Worm (Caenorhabditis elegans) whole organism, L4 larva: ENCODE measurements around the gene ugt-41.

Experiments
- F37D6.2 ChIP-seq: sonication (generic microtip); optimal IDR thresholded peaks from 2 replicates; lab custom pipeline; 2016; ENCODE audit warnings: mild to moderate bottlenecking, missing genetic modification characterization, missing compliant biosample characterization
- Y75B8A.6 ChIP-seq: fragments of 200-800 bp; sonication (Bioruptor generic); IDR thresholded peaks from 2 replicates; pipeline ENCODE4 v1.3.6; 2022; ENCODE audit warnings: missing genetic modification reagents, missing genetic modification characterization, missing compliant biosample characterization
- cey-2 ChIP-seq: sonication (generic microtip); optimal IDR thresholded peaks from 3 replicates; lab custom pipeline; 2017; ENCODE audit warnings: missing genetic modification characterization, mild to moderate bottlenecking, missing compliant biosample characterization, antibody characterized with exemption, borderline replicate concordance; ENCODE audit not compliant: insufficient read depth
- egl-43 ChIP-seq: fragments of 200-800 bp; sonication (Bioruptor generic); IDR thresholded peaks from 2 replicates; pipeline ENCODE4 v1.3.6; 2022; ENCODE audit warnings: missing genetic modification reagents, missing genetic modification characterization, missing compliant biosample characterization
- unc-62 ChIP-seq, 3 experiments: fragments of 150-350 bp in 1 of 3; sonication (generic microtip); optimal IDR thresholded peaks in 2 of 3; peaks in 1 of 3; 1 replicate in 1 of 3; 2 replicates in 2 of 3; lab custom pipeline; 2014 to 2017; ENCODE audit warnings: missing biosample characterization in 3 of 3, missing genetic modification characterization in 3 of 3, missing genetic modification reagents in 3 of 3, missing genotype in 1 of 3
- zag-1 ChIP-seq: fragments of 150-350 bp; optimal IDR thresholded peaks from 2 replicates; lab custom pipeline; 2014; ENCODE audit warnings: missing biosample characterization, missing genetic modification characterization

DNA sequence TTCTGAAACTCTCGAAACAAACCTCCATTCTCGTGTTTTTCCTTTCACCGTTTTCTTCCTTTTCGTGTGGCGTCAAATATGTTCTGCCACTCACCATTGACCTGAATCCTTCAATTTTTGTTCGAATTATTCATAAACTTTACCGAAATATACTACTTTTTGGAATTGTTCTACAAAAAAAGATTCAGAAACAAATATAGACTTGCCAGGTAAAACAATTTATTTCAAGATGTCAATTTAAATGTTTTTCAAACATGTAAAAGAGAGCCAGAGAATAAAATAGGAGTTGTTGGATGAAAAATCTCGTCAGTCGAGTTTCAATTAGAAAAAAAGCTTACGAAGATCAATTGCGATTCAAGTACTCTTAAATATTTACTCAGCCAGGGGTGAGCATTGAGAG lies 30.2 kb upstream of the ugt-41 start, which contains the start of gene F09G2.8:
- TF ChIP-seq egl-43, result no peak
- no peak for TF ChIP-seq zag-1
- TF ChIP-seq Y75B8A.6 (GFP tag; lab: Robert Waterston, UW), result no peak
- TF ChIP-seq cey-2, result no peak
- TF ChIP-seq unc-62 (GFP tag; optimal IDR thresholded peaks at IDR 0.05 in 1 of 2; lab: Kevin White, UChicago), result no peak
- TF ChIP-seq unc-62 (tag; optimal IDR thresholded peaks at IDR 0.05; lab: Kevin White, UChicago), result no peak
- no peak for TF ChIP-seq F37D6.2 (tag; lab: Kevin White, UChicago)
